1 worm cellular context compared by ENCODE assay signal in genomic region chrIV:10935336-10935735, ce11.
TF ChIP-seq lines count a peak whose summit lies in the region.

No protein-coding gene starts in this region.

TF ChIP-seq in whole organism, L4 larva, 104 proteins besides CTCF, POLR2A, EP300 and RAD21 (continued from another document):
- no peak for TF ChIP-seq Y75B8A.6 (GFP tag; IDR thresholded peaks at IDR 0.05; lab: Robert Waterston, UW)
- peak; percentile 9 for TF ChIP-seq skn-1 (tag; optimal IDR thresholded peaks at IDR 0.05; lab: Kevin White, UChicago)
- TF ChIP-seq cey-2 (tag; optimal IDR thresholded peaks at IDR 0.05; lab: Kevin White, UChicago; ENCODE audit: borderline replicate concordance, insufficient read depth) = no peak
- peak; percentile 50; the same call in 1 of the 2 replicates for TF ChIP-seq T26A8.4 (GFP tag; IDR thresholded peaks at IDR 0.05; lab: Robert Waterston, UW)
- TF ChIP-seq gei-8 (GFP tag; optimal IDR thresholded peaks at IDR 0.05; lab: Kevin White, UChicago) = peak; percentile 4
- TF ChIP-seq daf-8 (GFP tag; IDR thresholded peaks at IDR 0.05; lab: Robert Waterston, UW) = no peak
- peak; percentile 81 for TF ChIP-seq nhr-48 (tag; optimal IDR thresholded peaks at IDR 0.05; lab: Kevin White, UChicago)
- TF ChIP-seq ctbp-1 (GFP tag; IDR thresholded peaks at IDR 0.05; lab: Robert Waterston, UW) = peak; percentile 80
- no peak for TF ChIP-seq ztf-7 (tag; optimal IDR thresholded peaks at IDR 0.05; lab: Kevin White, UChicago)
- no peak for TF ChIP-seq rbr-2 (tag; optimal IDR thresholded peaks at IDR 0.05; lab: Kevin White, UChicago)
- TF ChIP-seq duxl-1 (tag; optimal IDR thresholded peaks at IDR 0.05; lab: Kevin White, UChicago; ENCODE audit: poor library complexity) = no peak
- peak; percentile 63 for TF ChIP-seq F37D6.2 (tag; optimal IDR thresholded peaks at IDR 0.05; lab: Kevin White, UChicago)
- peak; percentile 58 for TF ChIP-seq lin-13 (GFP tag; optimal IDR thresholded peaks at IDR 0.05; lab: Kevin White, UChicago)
- peak in 1 of 2 experiments; percentile 50 for TF ChIP-seq daf-16 (GFP tag; optimal IDR thresholded peaks at IDR 0.05; lab: Kevin White, UChicago)
- TF ChIP-seq daf-16 (tag; optimal IDR thresholded peaks at IDR 0.05; lab: Kevin White, UChicago) = peak; percentile 67
- no peak for TF ChIP-seq spr-1 (tag; optimal IDR thresholded peaks at IDR 0.05; lab: Kevin White, UChicago)
- TF ChIP-seq php-3 (GFP tag; IDR thresholded peaks at IDR 0.05; lab: Robert Waterston, UW) = peak; percentile 44; the same call in 1 of the 2 replicates
- TF ChIP-seq tag-97 (GFP tag; IDR thresholded peaks at IDR 0.05; lab: Robert Waterston, UW) = no peak
- TF ChIP-seq ceh-82 (tag; optimal IDR thresholded peaks at IDR 0.05; lab: Kevin White, UChicago) = no peak
- TF ChIP-seq zag-1 (tag; optimal IDR thresholded peaks at IDR 0.05; lab: Kevin White, UChicago) = no peak
- no peak for TF ChIP-seq nhr-10 (tag; optimal IDR thresholded peaks at IDR 0.05; lab: Kevin White, UChicago)
- peak; percentile 79 for TF ChIP-seq dve-1 (tag; optimal IDR thresholded peaks at IDR 0.05; lab: Kevin White, UChicago; ENCODE audit: insufficient read depth)
- peak; percentile 57; the same call in 1 of the 2 replicates for TF ChIP-seq madf-9 (GFP tag; conservative IDR thresholded peaks at IDR 0.05; lab: Robert Waterston, UW)
- TF ChIP-seq vab-7 (GFP tag; IDR thresholded peaks at IDR 0.05; lab: Robert Waterston, UW) = peak; percentile 54
- no peak for TF ChIP-seq D1046.2 (GFP tag; IDR thresholded peaks at IDR 0.05; lab: Robert Waterston, UW)
- TF ChIP-seq daf-19 (GFP tag; conservative IDR thresholded peaks at IDR 0.05; lab: Robert Waterston, UW) = no peak
- peak; percentile 75 for TF ChIP-seq nhr-77 (tag; optimal IDR thresholded peaks at IDR 0.05; lab: Kevin White, UChicago)
